Fruit fly (Drosophila melanogaster) whole organism, embryonic: ENCODE results near the gene CG5810.

ENCODE experiments used
- Abd-B ChIP-seq: fragments of 200-800 bp; sonication (Bioruptor generic); optimal IDR thresholded peaks from 2 replicates; lab custom pipeline; 2018; ENCODE audit warnings: missing biosample characterization, mild to moderate bottlenecking, missing genetic modification characterization, moderate library complexity
- Bdp1 ChIP-seq: fragments of 200-800 bp; sonication (Bioruptor generic); optimal IDR thresholded peaks from 3 replicates; lab custom pipeline; 2016; ENCODE audit warnings: missing biosample characterization, missing genetic modification characterization
- CG10209 ChIP-seq: fragments of 200-800 bp; sonication (Bioruptor generic); optimal IDR thresholded peaks from 3 replicates; lab custom pipeline; 2017; ENCODE audit warnings: missing biosample characterization, mild to moderate bottlenecking, missing genetic modification characterization, missing genetic modification reagents
- CG10366 ChIP-seq: fragments of 200-800 bp; sonication (Bioruptor generic); IDR thresholded peaks from 2 replicates; pipeline ENCODE4 v1.3.6; 2022; ENCODE audit warnings: missing biosample characterization, missing genetic modification characterization
- CG12744 ChIP-seq: fragments of 200-800 bp; sonication (Bioruptor generic); optimal IDR thresholded peaks from 2 replicates; lab custom pipeline; 2016; ENCODE audit warnings: missing biosample characterization, missing genetic modification characterization
- CG12942 ChIP-seq: fragments of 200-800 bp; sonication (Bioruptor generic); optimal IDR thresholded peaks from 3 replicates; lab custom pipeline; 2016; ENCODE audit warnings: missing biosample characterization, missing genetic modification characterization
- CG13894 ChIP-seq: fragments of 200-800 bp; sonication (Bioruptor generic); optimal IDR thresholded peaks from 3 replicates; lab custom pipeline; 2018; ENCODE audit warnings: missing biosample characterization, mild to moderate bottlenecking, missing genetic modification characterization, moderate library complexity
- CG14441 ChIP-seq: fragments of 200-800 bp; sonication (Bioruptor generic); IDR thresholded peaks from 2 replicates; pipeline ENCODE4 v1.3.6; 2022; ENCODE audit warnings: missing biosample characterization, missing genetic modification characterization
- CG1603 ChIP-seq: fragments of 200-800 bp; sonication (Bioruptor generic); optimal IDR thresholded peaks from 2 replicates; lab custom pipeline; 2019; ENCODE audit warnings: missing biosample characterization, mild to moderate bottlenecking, missing genetic modification characterization, moderate library complexity
- CG17385 ChIP-seq: fragments of 200-800 bp; sonication (Bioruptor generic); optimal IDR thresholded peaks from 3 replicates; lab custom pipeline; 2018; ENCODE audit warnings: missing biosample characterization, mild to moderate bottlenecking, missing genetic modification characterization
- CG18476 ChIP-seq: fragments of 200-800 bp; sonication (Bioruptor generic); optimal IDR thresholded peaks from 2 replicates; lab custom pipeline; 2016; ENCODE audit warnings: missing biosample characterization, mild to moderate bottlenecking, missing genetic modification characterization
- CG2712 ChIP-seq: fragments of 200-800 bp; optimal IDR thresholded peaks from 3 replicates; lab custom pipeline; 2019; ENCODE audit warnings: missing biosample characterization, mild to moderate bottlenecking, missing genetic modification characterization, moderate library complexity
- CG34422 ChIP-seq: fragments of 200-800 bp; sonication (Bioruptor generic); IDR thresholded peaks from 3 replicates; pipeline ENCODE4 v1.3.6; 2022; ENCODE audit warnings: missing biosample characterization, missing genetic modification characterization
- CG3995 ChIP-seq: fragments of 200-800 bp; sonication (Bioruptor generic); optimal IDR thresholded peaks from 3 replicates; lab custom pipeline; 2016; ENCODE audit warnings: missing biosample characterization, missing genetic modification characterization
- CG43689 ChIP-seq: fragments of 200-800 bp; sonication (Bioruptor generic); IDR thresholded peaks from 2 replicates; pipeline ENCODE4 v1.3.6; 2022; ENCODE audit warnings: missing biosample characterization, missing genetic modification characterization
- CG6813 ChIP-seq: fragments of 200-800 bp; sonication (Bioruptor generic); optimal IDR thresholded peaks from 2 replicates; lab custom pipeline; 2017; ENCODE audit warnings: missing biosample characterization, missing genetic modification characterization, mild to moderate bottlenecking, moderate library complexity, missing genetic modification reagents
- CG7372 ChIP-seq: fragments of 200-800 bp; sonication (Bioruptor generic); IDR thresholded peaks from 2 replicates; pipeline ENCODE4 v1.3.6; 2022; ENCODE audit warnings: missing biosample characterization, missing genetic modification characterization
- CG8359 ChIP-seq: fragments of 200-800 bp; sonication (Bioruptor generic); optimal IDR thresholded peaks from 2 replicates; lab custom pipeline; 2017; ENCODE audit warnings: missing biosample characterization, mild to moderate bottlenecking, missing genetic modification characterization, borderline replicate concordance
- CG9215 ChIP-seq: fragments of 200-800 bp; sonication (Bioruptor generic); IDR thresholded peaks from 2 replicates; pipeline ENCODE4 v1.3.6; 2022; ENCODE audit warnings: missing biosample characterization, missing genetic modification characterization
- CrebB ChIP-seq: fragments of 200-800 bp; sonication (Bioruptor generic); optimal IDR thresholded peaks from 3 replicates; lab custom pipeline; 2018; ENCODE audit warnings: missing biosample characterization, mild to moderate bottlenecking, missing genetic modification characterization
- ERR ChIP-seq: fragments of 200-800 bp; sonication (Bioruptor generic); optimal IDR thresholded peaks from 2 replicates; lab custom pipeline; 2016; ENCODE audit warnings: missing biosample characterization, missing genetic modification characterization
- Fer3 ChIP-seq: fragments of 200-800 bp; sonication (Bioruptor generic); optimal IDR thresholded peaks from 2 replicates; lab custom pipeline; 2018; ENCODE audit warnings: missing biosample characterization, mild to moderate bottlenecking, missing genetic modification characterization, moderate library complexity
- HmgZ ChIP-seq: fragments of 200-800 bp; sonication (Bioruptor generic); optimal IDR thresholded peaks from 2 replicates; lab custom pipeline; 2018; ENCODE audit warnings: missing biosample characterization, mild to moderate bottlenecking, missing genetic modification characterization
- Hr39 ChIP-seq: fragments of >200 bp; optimal IDR thresholded peaks from 2 replicates; lab custom pipeline; 2017
- Opbp ChIP-seq: fragments of 200-800 bp; sonication (Bioruptor generic); IDR thresholded peaks from 3 replicates; pipeline ENCODE4 v1.3.6; 2022; ENCODE audit warnings: missing biosample characterization, missing genetic modification characterization; ENCODE audit not compliant: partially characterized antibody
- Poxn ChIP-seq: fragments of 200-800 bp; sonication (Bioruptor generic); IDR thresholded peaks from 2 replicates; pipeline ENCODE4 v1.3.6; 2022; ENCODE audit warnings: missing biosample characterization, missing genetic modification characterization
- Six4 ChIP-seq: fragments of 200-800 bp; sonication (Bioruptor generic); optimal IDR thresholded peaks from 2 replicates; lab custom pipeline; 2016; ENCODE audit warnings: missing biosample characterization, missing genetic modification characterization
- Sox102F ChIP-seq: fragments of 200-800 bp; sonication (Bioruptor generic); optimal IDR thresholded peaks from 2 replicates; lab custom pipeline; 2018; ENCODE audit warnings: missing biosample characterization, mild to moderate bottlenecking, missing genetic modification characterization, moderate library complexity
- Usf ChIP-seq: fragments of 200-800 bp; sonication (Bioruptor generic); optimal IDR thresholded peaks from 2 replicates; lab custom pipeline; 2017; ENCODE audit warnings: missing genotype, missing biosample characterization, missing genetic modification characterization
- ab ChIP-seq: fragments of 200-800 bp; sonication (Bioruptor generic); optimal IDR thresholded peaks from 2 replicates; lab custom pipeline; 2016; ENCODE audit warnings: missing biosample characterization, missing genetic modification characterization
- amos ChIP-seq: fragments of 200-800 bp; sonication (Bioruptor generic); IDR thresholded peaks from 2 replicates; pipeline ENCODE4 v1.3.6; 2022; ENCODE audit warnings: missing biosample characterization, missing genetic modification characterization; ENCODE audit not compliant: partially characterized antibody
- aop ChIP-seq: fragments of 200-800 bp; sonication (Bioruptor generic); IDR thresholded peaks from 2 replicates; pipeline ENCODE4 v1.3.6; 2022; ENCODE audit warnings: missing biosample characterization, missing genetic modification characterization
- bsh ChIP-seq, 2 experiments: fragments of 200-800 bp; sonication (Bioruptor generic); optimal IDR thresholded peaks; 2 replicates each; lab custom pipeline; 2017 to 2018; ENCODE audit warnings: mild to moderate bottlenecking in 2 of 2, missing biosample characterization in 2 of 2, missing genetic modification characterization in 2 of 2, moderate library complexity in 1 of 2
- chinmo ChIP-seq: fragments of 200-800 bp; sonication (Bioruptor generic); IDR thresholded peaks from 4 replicates; pipeline ENCODE4 v1.3.6; 2022; ENCODE audit warnings: missing biosample characterization, missing genetic modification characterization; ENCODE audit not compliant: partially characterized antibody
- dm ChIP-seq: fragments of 200-800 bp; sonication (Bioruptor generic); optimal IDR thresholded peaks from 3 replicates; lab custom pipeline; 2016; ENCODE audit warnings: missing biosample characterization, missing genetic modification characterization
- fd64A ChIP-seq: fragments of 200-800 bp; sonication (Bioruptor generic); optimal IDR thresholded peaks from 3 replicates; lab custom pipeline; 2018; ENCODE audit warnings: missing biosample characterization, mild to moderate bottlenecking, missing genetic modification characterization
- gro ChIP-seq: fragments of 200-800 bp; sonication (Bioruptor generic); optimal IDR thresholded peaks from 2 replicates; lab custom pipeline; 2016; ENCODE audit warnings: missing biosample characterization, missing genetic modification characterization
- ham ChIP-seq: fragments of 200-800 bp; sonication (Bioruptor generic); IDR thresholded peaks from 2 replicates; pipeline ENCODE4 v1.3.6; 2022; ENCODE audit warnings: missing biosample characterization, missing genetic modification characterization
- kni ChIP-seq: fragments of 200-800 bp; sonication (Bioruptor generic); optimal IDR thresholded peaks from 3 replicates; lab custom pipeline; 2017; ENCODE audit warnings: mild to moderate bottlenecking, missing biosample characterization, missing genetic modification reagents, missing genetic modification characterization
- nmo ChIP-seq: fragments of 200-800 bp; sonication (Bioruptor generic); optimal IDR thresholded peaks from 2 replicates; lab custom pipeline; 2018; ENCODE audit warnings: missing biosample characterization, mild to moderate bottlenecking, missing genetic modification characterization, moderate library complexity
- pros ChIP-seq: fragments of 200-800 bp; sonication (Bioruptor generic); optimal IDR thresholded peaks from 3 replicates; lab custom pipeline; 2019; ENCODE audit warnings: missing biosample characterization, mild to moderate bottlenecking, missing genetic modification characterization, moderate library complexity
- slbo ChIP-seq: fragments of 200-800 bp; sonication (Bioruptor generic); IDR thresholded peaks from 2 replicates; pipeline ENCODE4 v1.3.6; 2022; ENCODE audit warnings: missing biosample characterization, missing genetic modification characterization
- slou ChIP-seq: fragments of 200-800 bp; sonication (Bioruptor generic); optimal IDR thresholded peaks from 3 replicates; lab custom pipeline; 2016; ENCODE audit warnings: missing biosample characterization, missing genetic modification characterization
- sna ChIP-seq: fragments of 200-800 bp; sonication (Bioruptor generic); IDR thresholded peaks from 2 replicates; pipeline ENCODE4 v1.3.6; 2022; ENCODE audit warnings: missing biosample characterization, missing genetic modification characterization; ENCODE audit not compliant: partially characterized antibody
- tin ChIP-seq: fragments of 200-800 bp; sonication (Bioruptor generic); optimal IDR thresholded peaks from 3 replicates; lab custom pipeline; 2016; ENCODE audit warnings: missing biosample characterization, missing genetic modification characterization
- toy ChIP-seq: fragments of 200-800 bp; sonication (Bioruptor generic); IDR thresholded peaks from 2 replicates; pipeline ENCODE4 v1.3.6; 2022; ENCODE audit warnings: missing biosample characterization, missing genetic modification characterization
- trh ChIP-seq: fragments of 200-800 bp; sonication (Bioruptor generic); optimal IDR thresholded peaks from 2 replicates; lab custom pipeline; 2016; ENCODE audit warnings: missing biosample characterization, missing genetic modification characterization
- unpg ChIP-seq: fragments of 200-800 bp; sonication (Bioruptor generic); optimal IDR thresholded peaks from 3 replicates; lab custom pipeline; 2018; ENCODE audit warnings: missing biosample characterization, mild to moderate bottlenecking, missing genetic modification characterization, moderate library complexity
- vfl ChIP-seq: fragments of 200-800 bp; sonication (Bioruptor generic); optimal IDR thresholded peaks from 2 replicates; lab custom pipeline; 2016; ENCODE audit warnings: missing biosample characterization, missing genetic modification characterization
- zfh1 ChIP-seq: fragments of 200-800 bp; sonication (Bioruptor generic); IDR thresholded peaks from 3 replicates; pipeline ENCODE4 v1.3.6; 2022; ENCODE audit warnings: missing biosample characterization, missing genetic modification characterization
- zfh2 ChIP-seq: fragments of 200-800 bp; sonication (Bioruptor generic); optimal IDR thresholded peaks from 2 replicates; lab custom pipeline; 2016; ENCODE audit warnings: missing biosample characterization, missing genetic modification characterization

Gene CG5810

dm6 chr3R:21138220-21138754 is 25.3 kb upstream of the CG5810 start, which contains the start of gene meigo (continued):
- TF ChIP-seq toy (GFP tag; lab: Robert Waterston, UW) = no peak
- peak; percentile 7; the same call in 1 of the 2 replicates for TF ChIP-seq amos (GFP tag; lab: Robert Waterston, UW)
- peak; percentile 46 for TF ChIP-seq CG10209
- peak; percentile 86 for TF ChIP-seq nmo
- no peak for TF ChIP-seq fd64A (GFP tag; lab: Kevin White, UChicago)
- TF ChIP-seq ham (GFP tag; lab: Robert Waterston, UW) = no peak
- TF ChIP-seq gro (GFP tag; lab: Kevin White, UChicago) = peak; percentile 34
- TF ChIP-seq ab = no peak
- TF ChIP-seq CG8359 (GFP tag; lab: Kevin White, UChicago) = no peak
- peak; percentile 64 for TF ChIP-seq unpg
- peak; percentile 46 for TF ChIP-seq Six4
- peak; percentile 69 for TF ChIP-seq zfh2 (GFP tag; lab: Kevin White, UChicago)
- peak; percentile 83 for TF ChIP-seq HmgZ (tag; lab: Kevin White, UChicago)
- peak; percentile 90 for TF ChIP-seq Abd-B
- no peak for TF ChIP-seq CG6813
- 0 out of 2 replicates have a peak, but pooled peaks have one; percentile 49 for TF ChIP-seq sna (GFP tag; lab: Robert Waterston, UW)
- TF ChIP-seq Hr39 (lab: Kevin White, UChicago) = no peak
- no peak for TF ChIP-seq trh (GFP tag; lab: Kevin White, UChicago)
- TF ChIP-seq CrebB (tag; lab: Kevin White, UChicago) = peak; percentile 44
- no peak for TF ChIP-seq aop (GFP tag; lab: Robert Waterston, UW)
- no peak for TF ChIP-seq slou (GFP tag; lab: Kevin White, UChicago)
- TF ChIP-seq CG34422 (GFP tag; lab: Robert Waterston, UW) = no peak; the same call in 2 of the 3 replicates
- peak; percentile 83 for TF ChIP-seq CG2712 (tag; lab: Kevin White, UChicago)
- TF ChIP-seq CG3995 (GFP tag; lab: Kevin White, UChicago) = peak; percentile 89
- peak; percentile 66 for TF ChIP-seq vfl (GFP tag; lab: Kevin White, UChicago)
- peak; percentile 58; the same call in 1 of the 3 replicates for TF ChIP-seq zfh1 (GFP tag; lab: Robert Waterston, UW)
- TF ChIP-seq CG17385 (GFP tag; lab: Kevin White, UChicago) = no peak
- TF ChIP-seq CG18476 (GFP tag; lab: Kevin White, UChicago) = peak; percentile 49
- no peak for TF ChIP-seq CG13894 (tag; lab: Kevin White, UChicago)
- peak; percentile 37 for TF ChIP-seq ERR (GFP tag; lab: Kevin White, UChicago)
- no peak for TF ChIP-seq Sox102F (GFP tag; lab: Kevin White, UChicago)
- TF ChIP-seq Usf (GFP tag; lab: Kevin White, UChicago) = peak; percentile 36

dm6 chr3R:21140458-21140857 is 23.1 kb upstream of the CG5810 start, which contains the start of gene SNF4Agamma:
Gene SNF4Agamma (plus strand): TSS chr3R:21140739.
- TF ChIP-seq CrebB (tag; lab: Kevin White, UChicago) (no peak), CG12942 (no peak), Bdp1 (GFP tag; lab: Kevin White, UChicago) (no peak), Poxn (GFP tag; lab: Robert Waterston, UW) (no peak), CG14441 (GFP tag; lab: Robert Waterston, UW) (no peak), CG9215 (no peak), kni (GFP tag; lab: Kevin White, UChicago) (no peak), toy (GFP tag; lab: Robert Waterston, UW) (no peak), CG1603 (tag; lab: Kevin White, UChicago) (peak; percentile 1), chinmo (0 out of 4 replicates have a peak, but pooled peaks have one; percentile 66), Fer3 (tag; lab: Kevin White, UChicago) (no peak), bsh (GFP tag; optimal IDR thresholded peaks at IDR 0.05; lab: Kevin White, UChicago) (no peak), CG10366 (GFP tag; lab: Robert Waterston, UW) (peak; percentile 45; the same call in 1 of the 2 replicates), CG7372 (GFP tag; lab: Robert Waterston, UW) (no peak), pros (GFP tag; lab: Kevin White, UChicago) (no peak), tin (GFP tag; lab: Kevin White, UChicago) (no peak), Opbp (GFP tag; lab: Robert Waterston, UW) (peak; percentile 58; the same call in 2 of the 3 replicates), slbo (GFP tag; lab: Robert Waterston, UW) (peak; percentile 43; the same call in 1 of the 2 replicates), CG43689 (no peak), CG12744 (GFP tag; lab: Kevin White, UChicago) (no peak), dm (GFP tag; lab: Kevin White, UChicago) (no peak)
